Worm (Caenorhabditis elegans) whole organism, dauer: ENCODE results near the gene T28A11.17.

Experiments
- unc-62 ChIP-seq: sonication (generic microtip); optimal IDR thresholded peaks from 2 replicates; lab custom pipeline; 2017; ENCODE audit warnings: missing biosample characterization, missing genetic modification reagents, missing genetic modification characterization

T28A11.17 gene

ce11 chrV:3230597-3230996, 35.5 kb downstream of the T28A11.17 start, which contains the start of gene K08D9.10:
Gene K08D9.10 (plus strand): TSS chrV:3230897.
- no peak for TF ChIP-seq unc-62

ce11 chrV:3230150-3230549, 35.9 kb downstream of the T28A11.17 start:
- TF ChIP-seq unc-62 = no peak

- no peak for TF ChIP-seq unc-62
Observed at ce11 chrV:3227373-3227772, 38.7 kb downstream of the T28A11.17 start, which contains the start of gene K08D9.2. Gene K08D9.2 (plus strand): TSS chrV:3227673.

ce11 chrV:3218604-3219003, 47.5 kb downstream of the T28A11.17 start:
- no peak for TF ChIP-seq unc-62
